Worm (Caenorhabditis elegans) whole organism, mixed stage, embryonic: ENCODE data around the gene clec-140.

ENCODE experiments used
- M03D4.4 ChIP-seq: sonication (generic microtip); optimal IDR thresholded peaks from 2 replicates; lab custom pipeline; 2017; ENCODE audit warnings: mild to moderate bottlenecking, missing genetic modification characterization, missing compliant biosample characterization
- bed-3 ChIP-seq: fragments of 200-800 bp; sonication (Bioruptor generic); optimal IDR thresholded peaks from 3 replicates; lab custom pipeline; 2018; ENCODE audit warnings: mild to moderate bottlenecking, missing genetic modification characterization, moderate library complexity, missing compliant biosample characterization
- ceh-43 ChIP-seq: fragments of 200-800 bp; sonication (Bioruptor generic); optimal IDR thresholded peaks from 2 replicates; lab custom pipeline; 2018; ENCODE audit warnings: mild to moderate bottlenecking, missing genetic modification characterization, moderate library complexity, missing compliant biosample characterization
- ceh-83 ChIP-seq: fragments of 200-800 bp; sonication (Bioruptor generic); optimal IDR thresholded peaks from 2 replicates; lab custom pipeline; 2018; ENCODE audit warnings: mild to moderate bottlenecking, missing genetic modification characterization, missing compliant biosample characterization
- ces-1 ChIP-seq: fragments of 150-350 bp; optimal IDR thresholded peaks from 2 replicates; lab custom pipeline; 2014; ENCODE audit warnings: missing biosample characterization, missing genetic modification reagents, missing genetic modification characterization
- cnd-1 ChIP-seq: fragments of 200-800 bp; sonication (Bioruptor generic); optimal IDR thresholded peaks from 2 replicates; lab custom pipeline; 2018; ENCODE audit warnings: mild to moderate bottlenecking, missing genetic modification characterization, missing compliant biosample characterization
- drap-1 ChIP-seq: fragments of 200-800 bp; sonication (Bioruptor generic); optimal IDR thresholded peaks from 3 replicates; lab custom pipeline; 2018; ENCODE audit warnings: mild to moderate bottlenecking, missing genetic modification characterization, missing compliant biosample characterization
- elt-3 ChIP-seq: fragments of 150-350 bp; optimal IDR thresholded peaks from 2 replicates; lab custom pipeline; 2014; ENCODE audit warnings: missing biosample characterization, missing genetic modification characterization
- flh-1 ChIP-seq: fragments of 200-800 bp; sonication (Bioruptor generic); optimal IDR thresholded peaks from 2 replicates; lab custom pipeline; 2018; ENCODE audit warnings: mild to moderate bottlenecking, missing genetic modification characterization, moderate library complexity, missing compliant biosample characterization
- ham-2 ChIP-seq: fragments of 200-800 bp; sonication (Bioruptor generic); optimal IDR thresholded peaks from 2 replicates; lab custom pipeline; 2018; ENCODE audit warnings: mild to moderate bottlenecking, missing genetic modification characterization, missing compliant biosample characterization
- hlh-1 ChIP-seq: fragments of 150-350 bp; optimal IDR thresholded peaks from 2 replicates; lab custom pipeline; 2014; ENCODE audit warnings: missing biosample characterization, missing genetic modification reagents, missing genetic modification characterization
- lin-13 ChIP-seq: fragments of 150-350 bp; optimal IDR thresholded peaks from 2 replicates; lab custom pipeline; 2014; ENCODE audit warnings: missing biosample characterization, missing genetic modification characterization
- lin-32 ChIP-seq: fragments of 200-800 bp; sonication (Bioruptor generic); optimal IDR thresholded peaks from 2 replicates; lab custom pipeline; 2018; ENCODE audit warnings: mild to moderate bottlenecking, missing genetic modification characterization, missing compliant biosample characterization
- lsy-2 ChIP-seq: fragments of 150-350 bp; optimal IDR thresholded peaks from 2 replicates; lab custom pipeline; 2014; ENCODE audit warnings: missing biosample characterization, missing genetic modification characterization
- mab-5 ChIP-seq: fragments of 150-350 bp; optimal IDR thresholded peaks from 2 replicates; lab custom pipeline; 2014; ENCODE audit warnings: missing biosample characterization, missing genetic modification characterization
- mls-2 ChIP-seq: sonication (generic microtip); optimal IDR thresholded peaks from 2 replicates; lab custom pipeline; 2016; ENCODE audit warnings: mild to moderate bottlenecking, missing genetic modification characterization, moderate library complexity, missing compliant biosample characterization
- nhr-12 ChIP-seq: fragments of 150-350 bp; optimal IDR thresholded peaks from 2 replicates; lab custom pipeline; 2014; ENCODE audit warnings: missing biosample characterization, missing genetic modification characterization
- nhr-2 ChIP-seq: fragments of 150-350 bp; optimal IDR thresholded peaks from 2 replicates; lab custom pipeline; 2014; ENCODE audit warnings: missing biosample characterization, missing genetic modification characterization
- nhr-237 ChIP-seq: fragments of 150-350 bp; optimal IDR thresholded peaks from 2 replicates; lab custom pipeline; 2014; ENCODE audit warnings: missing biosample characterization, missing genetic modification characterization
- nhr-28 ChIP-seq: fragments of 150-350 bp; optimal IDR thresholded peaks from 2 replicates; lab custom pipeline; 2014; ENCODE audit warnings: missing biosample characterization, missing genetic modification characterization
- nhr-76 ChIP-seq: sonication (generic microtip); optimal IDR thresholded peaks from 2 replicates; lab custom pipeline; 2017; ENCODE audit warnings: missing biosample characterization, missing genetic modification characterization
- pha-4 ChIP-seq: fragments of 150-350 bp; optimal IDR thresholded peaks from 2 replicates; lab custom pipeline; 2018; ENCODE audit warnings: missing biosample characterization, missing genetic modification reagents, missing genetic modification characterization
- sem-2 ChIP-seq: fragments of 200-800 bp; sonication (Bioruptor generic); optimal IDR thresholded peaks from 2 replicates; lab custom pipeline; 2018; ENCODE audit warnings: mild to moderate bottlenecking, missing genetic modification characterization, missing compliant biosample characterization
- snpc-4 ChIP-seq: fragments of 150-350 bp; optimal IDR thresholded peaks from 2 replicates; lab custom pipeline; 2014; ENCODE audit warnings: missing biosample characterization, missing genetic modification characterization
- sptf-1 ChIP-seq: sonication (generic microtip); optimal IDR thresholded peaks from 2 replicates; lab custom pipeline; 2017; ENCODE audit warnings: mild to moderate bottlenecking, missing genetic modification characterization, moderate library complexity, missing compliant biosample characterization
- tbx-8 ChIP-seq: fragments of 200-800 bp; sonication (Bioruptor generic); optimal IDR thresholded peaks from 2 replicates; lab custom pipeline; 2018; ENCODE audit warnings: mild to moderate bottlenecking, missing genetic modification characterization, moderate library complexity, missing compliant biosample characterization
- unc-120 ChIP-seq: sonication (generic microtip); optimal IDR thresholded peaks from 2 replicates; lab custom pipeline; 2017; ENCODE audit warnings: missing genetic modification characterization, missing compliant biosample characterization; ENCODE audit not compliant: poor library complexity, severe bottlenecking
- unc-39 ChIP-seq: fragments of 150-350 bp; optimal IDR thresholded peaks from 2 replicates; lab custom pipeline; 2014; ENCODE audit warnings: missing biosample characterization, missing genetic modification characterization
- unc-62 ChIP-seq: fragments of 150-350 bp; optimal IDR thresholded peaks from 2 replicates; lab custom pipeline; 2014; ENCODE audit warnings: missing biosample characterization, missing genetic modification reagents, missing genetic modification characterization
- zip-8 ChIP-seq: fragments of 150-350 bp; optimal IDR thresholded peaks from 2 replicates; lab custom pipeline; 2014; ENCODE audit warnings: missing biosample characterization, missing genetic modification characterization
- ztf-11 ChIP-seq: fragments of 150-350 bp; optimal IDR thresholded peaks from 2 replicates; lab custom pipeline; 2014; ENCODE audit warnings: missing biosample characterization, missing genetic modification characterization

The clec-140 gene

ce11 chrII:4674188-4674587, 1.3 kb downstream of the clec-140 start:
- TF ChIP-seq sptf-1 (tag; lab: Kevin White, UChicago) (no peak), ceh-83 (GFP tag; lab: Kevin White, UChicago) (no peak), nhr-237 (no peak), pha-4 (tag; lab: Kevin White, UChicago) (no peak), lin-32 (GFP tag; lab: Kevin White, UChicago) (no peak), ces-1 (GFP tag; lab: Kevin White, UChicago) (no peak), nhr-2 (tag; lab: Kevin White, UChicago) (no peak), mls-2 (tag; lab: Kevin White, UChicago) (no peak), nhr-28 (tag; lab: Kevin White, UChicago) (no peak), zip-8 (no peak), nhr-76 (tag; lab: Kevin White, UChicago) (no peak), elt-3 (tag; lab: Kevin White, UChicago) (no peak), flh-1 (no peak), hlh-1 (no peak), ceh-43 (GFP tag; lab: Kevin White, UChicago) (no peak), tbx-8 (GFP tag; lab: Kevin White, UChicago) (no peak), snpc-4 (tag; lab: Kevin White, UChicago) (no peak)

DNA sequence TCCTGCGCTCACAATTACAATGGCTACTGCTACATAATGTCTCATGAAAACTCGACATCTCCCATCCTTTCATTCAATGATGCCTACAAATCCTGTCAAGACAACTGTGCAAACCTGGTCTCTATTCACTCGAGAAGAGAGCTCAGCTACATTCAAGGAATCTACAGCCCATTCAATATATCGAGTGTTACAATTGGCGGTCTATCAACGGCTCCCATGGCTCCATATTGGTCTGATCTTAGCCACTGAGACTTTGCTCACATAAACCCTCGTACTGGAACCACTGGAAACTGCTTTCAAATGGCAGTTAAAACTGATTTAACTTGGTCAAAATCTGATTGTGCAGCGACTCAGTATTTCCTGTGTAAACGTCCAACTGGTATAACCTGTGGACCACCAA, 2.6 kb downstream of the clec-140 start, which contains the start of gene T05A7.3:
Gene T05A7.3, plus strand, starts transcription at position 301 of the 400 bp plus-strand sequence.
- TF ChIP-seq elt-3 (tag; lab: Kevin White, UChicago) (no peak), nhr-28 (tag; lab: Kevin White, UChicago) (no peak), lin-13 (no peak)

ce11 chrII:4676241-4676640, 3.4 kb downstream of the clec-140 start:
- TF ChIP-seq cnd-1: no peak
- no peak for TF ChIP-seq nhr-76 (tag; lab: Kevin White, UChicago)
- TF ChIP-seq nhr-2 (tag; lab: Kevin White, UChicago): no peak
- TF ChIP-seq lin-13: no peak
- TF ChIP-seq lsy-2 (tag; lab: Kevin White, UChicago): no peak
- peak; percentile 40 for TF ChIP-seq unc-62 (GFP tag; lab: Kevin White, UChicago)
- TF ChIP-seq hlh-1: peak; percentile 75

DNA sequence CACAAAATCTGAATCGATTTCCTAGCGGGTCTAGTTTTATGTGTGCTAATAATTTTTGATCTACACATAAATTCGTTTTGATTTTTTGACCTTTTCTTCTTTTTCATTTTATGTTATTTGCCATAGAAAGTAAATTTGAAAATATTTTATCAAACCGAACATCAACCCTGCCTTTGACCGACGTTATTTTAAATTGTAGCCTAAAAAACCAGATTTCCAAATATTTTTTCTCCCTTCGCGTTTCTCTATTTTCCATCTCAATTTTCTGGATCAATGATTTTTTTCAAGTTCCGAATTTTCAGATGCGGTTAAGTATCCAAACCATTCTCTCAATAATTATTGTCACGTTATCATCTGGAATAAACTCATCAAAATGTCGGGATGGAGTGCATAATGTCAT, 5.1 kb downstream of the clec-140 start, which contains the start of gene T05A7.1:
Gene T05A7.1, plus strand, starts transcription at position 301 of the 400 bp plus-strand sequence.
- TF ChIP-seq tbx-8 (GFP tag; lab: Kevin White, UChicago) (no peak), ztf-11 (tag; lab: Kevin White, UChicago) (no peak), nhr-12 (tag; lab: Kevin White, UChicago) (no peak)

DNA sequence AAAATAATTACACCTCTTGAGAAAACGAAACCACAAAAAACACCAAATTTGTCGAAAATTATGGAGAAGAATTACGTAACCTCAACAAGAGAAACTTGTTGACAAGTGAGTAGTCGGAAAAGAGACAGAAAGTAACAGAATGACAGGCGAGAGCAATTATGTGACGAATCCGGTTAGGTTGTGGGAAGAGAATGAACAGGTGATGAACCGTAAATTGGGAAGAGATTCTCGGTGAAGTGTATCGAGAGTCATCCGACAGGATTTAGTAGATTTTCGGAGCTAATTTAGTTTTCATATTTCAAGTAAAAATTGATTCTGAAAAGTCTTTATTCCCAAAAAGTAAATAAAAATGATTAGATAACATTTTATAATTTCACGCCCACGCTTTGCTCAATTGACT, 8.5 kb downstream of the clec-140 start, which contains the start of gene T05A7.7:
Gene T05A7.7, minus strand, starts transcription at position 101 of the 400 bp plus-strand sequence.
- TF ChIP-seq ham-2 (GFP tag; lab: Kevin White, UChicago) (no peak), mls-2 (tag; lab: Kevin White, UChicago) (no peak), sptf-1 (tag; lab: Kevin White, UChicago) (no peak), unc-39 (no peak), ceh-83 (GFP tag; lab: Kevin White, UChicago) (no peak), lsy-2 (tag; lab: Kevin White, UChicago) (no peak), unc-120 (tag; lab: Kevin White, UChicago) (no peak), sem-2 (GFP tag; lab: Kevin White, UChicago) (no peak), drap-1 (GFP tag; lab: Kevin White, UChicago) (no peak), lin-13 (no peak), elt-3 (tag; lab: Kevin White, UChicago) (no peak), M03D4.4 (tag; lab: Kevin White, UChicago) (no peak), hlh-1 (no peak), bed-3 (GFP tag; lab: Kevin White, UChicago) (no peak), nhr-12 (tag; lab: Kevin White, UChicago) (no peak), zip-8 (no peak), mab-5 (no peak), ztf-11 (tag; lab: Kevin White, UChicago) (no peak)
